Worm (Caenorhabditis elegans) whole organism, L1 larva: Measurements from ENCODE around the gene F21D12.3.

Experiments
- C04F5.9 ChIP-seq: sonication (generic microtip); optimal IDR thresholded peaks from 2 replicates; lab custom pipeline; 2016; ENCODE audit warnings: missing genetic modification characterization, missing compliant biosample characterization
- F16B12.6 ChIP-seq: fragments of 150-350 bp; optimal IDR thresholded peaks from 2 replicates; lab custom pipeline; 2014; ENCODE audit warnings: missing biosample characterization, missing genetic modification characterization
- Y116A8C.19 ChIP-seq: sonication (generic microtip); optimal IDR thresholded peaks from 2 replicates; lab custom pipeline; 2016; ENCODE audit warnings: missing compliant biosample characterization, missing genetic modification characterization, borderline replicate concordance
- aha-1 ChIP-seq: fragments of 150-350 bp; optimal IDR thresholded peaks from 2 replicates; lab custom pipeline; 2014; ENCODE audit warnings: missing biosample characterization, missing genetic modification characterization
- alr-1 ChIP-seq: fragments of 200-800 bp; sonication (Bioruptor generic); optimal IDR thresholded peaks from 2 replicates; lab custom pipeline; 2018; ENCODE audit warnings: borderline replicate concordance, mild to moderate bottlenecking, missing genetic modification characterization, missing compliant biosample characterization
- aly-2 ChIP-seq: fragments of 150-350 bp; optimal IDR thresholded peaks from 2 replicates; lab custom pipeline; 2014; ENCODE audit warnings: missing biosample characterization, missing genetic modification characterization
- blmp-1 ChIP-seq: fragments of 150-350 bp; optimal IDR thresholded peaks from 2 replicates; lab custom pipeline; 2014; ENCODE audit warnings: missing biosample characterization, missing genetic modification characterization
- ceh-63 ChIP-seq: fragments of 200-800 bp; sonication (Bioruptor generic); optimal IDR thresholded peaks from 2 replicates; lab custom pipeline; 2018; ENCODE audit warnings: mild to moderate bottlenecking, missing genetic modification characterization, missing compliant biosample characterization
- ceh-82 ChIP-seq, 3 experiments: fragments of 150-350 bp in 1 of 3; sonication (generic microtip) in 2 of 3; optimal IDR thresholded peaks; 2 replicates each; lab custom pipeline; 2014 to 2017; ENCODE audit warnings: missing biosample characterization in 3 of 3, missing genetic modification characterization in 3 of 3
- ceh-88 ChIP-seq: fragments of 200-800 bp; sonication (Bioruptor generic); IDR thresholded peaks from 2 replicates; pipeline ENCODE4 v1.3.6; 2022; ENCODE audit warnings: missing genetic modification characterization, missing compliant biosample characterization
- ceh-90 ChIP-seq: sonication (generic microtip); optimal IDR thresholded peaks from 2 replicates; lab custom pipeline; 2016; ENCODE audit warnings: missing genetic modification characterization, missing compliant biosample characterization
- ces-1 ChIP-seq: fragments of 150-350 bp; optimal IDR thresholded peaks from 2 replicates; lab custom pipeline; 2014; ENCODE audit warnings: missing biosample characterization, missing genetic modification reagents, missing genetic modification characterization
- dpl-1 ChIP-seq, 3 experiments: fragments of 150-350 bp in 2 of 3; sonication (generic microtip) in 1 of 3; optimal IDR thresholded peaks; 2 replicates each; lab custom pipeline; 2014 to 2017; ENCODE audit warnings: missing biosample characterization in 3 of 3, missing genetic modification characterization in 3 of 3, missing genetic modification reagents in 3 of 3
- efl-3 ChIP-seq: fragments of 200-800 bp; sonication (Bioruptor generic); optimal IDR thresholded peaks from 2 replicates; lab custom pipeline; 2018; ENCODE audit warnings: mild to moderate bottlenecking, missing genetic modification characterization, missing compliant biosample characterization
- elt-2 ChIP-seq: sonication (generic microtip); optimal IDR thresholded peaks from 2 replicates; lab custom pipeline; 2016; ENCODE audit warnings: missing genetic modification characterization, mild to moderate bottlenecking, inconsistent platforms, missing compliant biosample characterization, missing genetic modification reagents
- elt-3 ChIP-seq, 6 experiments: fragments of 150-350 bp in 1 of 6; sonication (generic microtip); optimal IDR thresholded peaks; 2 replicates each; lab custom pipeline; 2017 to 2018; ENCODE audit warnings: missing biosample characterization in 6 of 6, missing genetic modification characterization in 6 of 6, inconsistent platforms in 1 of 6
- ets-5 ChIP-seq: fragments of 200-800 bp; sonication (Bioruptor generic); IDR thresholded peaks from 2 replicates; pipeline ENCODE4 v1.3.6; 2022; ENCODE audit warnings: missing genetic modification characterization, missing compliant biosample characterization
- fkh-10 ChIP-seq: sonication (generic microtip); optimal IDR thresholded peaks from 2 replicates; lab custom pipeline; 2017; ENCODE audit warnings: missing biosample characterization, missing genetic modification reagents, missing genetic modification characterization
- fkh-4 ChIP-seq: sonication (generic microtip); optimal IDR thresholded peaks from 2 replicates; lab custom pipeline; 2016; ENCODE audit warnings: missing compliant biosample characterization, missing genetic modification characterization, borderline replicate concordance
- fkh-8 ChIP-seq: sonication (generic microtip); optimal IDR thresholded peaks from 2 replicates; lab custom pipeline; 2016; ENCODE audit warnings: mild to moderate bottlenecking, missing genetic modification characterization, missing compliant biosample characterization
- fos-1 ChIP-seq: fragments of 150-350 bp; optimal IDR thresholded peaks from 2 replicates; lab custom pipeline; 2014; ENCODE audit warnings: missing biosample characterization, missing genetic modification characterization
- grh-1 ChIP-seq: fragments of 200-800 bp; sonication (Bioruptor generic); IDR thresholded peaks from 2 replicates; pipeline ENCODE4 v1.3.6; 2022; ENCODE audit warnings: missing genetic modification reagents, missing genetic modification characterization, missing compliant biosample characterization
- hlh-17 ChIP-seq: fragments of 200-800 bp; sonication (Bioruptor generic); optimal IDR thresholded peaks from 2 replicates; lab custom pipeline; 2018; ENCODE audit warnings: missing genetic modification characterization, mild to moderate bottlenecking, missing compliant biosample characterization, moderate library complexity, borderline replicate concordance
- hpl-2 ChIP-seq: fragments of 150-350 bp; optimal IDR thresholded peaks from 2 replicates; lab custom pipeline; 2014; ENCODE audit warnings: missing biosample characterization, missing genetic modification reagents, missing genetic modification characterization
- irx-1 ChIP-seq: sonication (generic microtip); optimal IDR thresholded peaks from 2 replicates; lab custom pipeline; 2016; ENCODE audit warnings: missing genetic modification characterization, missing compliant biosample characterization
- isw-1 ChIP-seq: fragments of 200-800 bp; sonication (Bioruptor generic); IDR thresholded peaks from 2 replicates; pipeline ENCODE4 v1.3.6; 2022; ENCODE audit warnings: missing genetic modification characterization, missing compliant biosample characterization
- jun-1 ChIP-seq: fragments of 150-350 bp; optimal IDR thresholded peaks from 2 replicates; lab custom pipeline; 2014; ENCODE audit warnings: missing biosample characterization, missing genetic modification reagents, missing genetic modification characterization
- lin-15B ChIP-seq: fragments of 150-350 bp; sonication (generic microtip); optimal IDR thresholded peaks from 3 replicates; lab custom pipeline; 2014; ENCODE audit warnings: missing biosample characterization, missing genetic modification characterization
- lin-35 ChIP-seq, 2 experiments: fragments of 150-350 bp; optimal IDR thresholded peaks; 2 replicates each; lab custom pipeline; 2014; ENCODE audit warnings: missing biosample characterization in 2 of 2, missing genetic modification characterization in 2 of 2, missing genetic modification reagents in 2 of 2
- lir-3 ChIP-seq: sonication (generic microtip); optimal IDR thresholded peaks from 2 replicates; lab custom pipeline; 2016; ENCODE audit warnings: mild to moderate bottlenecking, missing genetic modification characterization, moderate library complexity, missing compliant biosample characterization; ENCODE audit not compliant: poor library complexity
- lsy-2 ChIP-seq, 2 experiments: fragments of 150-350 bp; optimal IDR thresholded peaks; 2 replicates each; lab custom pipeline; 2014; ENCODE audit warnings: missing biosample characterization in 2 of 2, missing genetic modification characterization in 2 of 2
- mab-9 ChIP-seq: fragments of 200-800 bp; sonication (Bioruptor generic); IDR thresholded peaks from 2 replicates; pipeline ENCODE4 v1.3.6; 2022; ENCODE audit warnings: missing genetic modification reagents, missing genetic modification characterization, missing compliant biosample characterization
- mdl-1 ChIP-seq, 2 experiments: fragments of 150-350 bp; optimal IDR thresholded peaks; 2 replicates each; lab custom pipeline; 2014 to 2017; ENCODE audit warnings: missing biosample characterization in 2 of 2, missing genetic modification characterization in 2 of 2, inconsistent platforms in 1 of 2
- mef-2 ChIP-seq: fragments of 150-350 bp; optimal IDR thresholded peaks from 2 replicates; lab custom pipeline; 2014; ENCODE audit warnings: missing biosample characterization, missing genetic modification characterization
- nhr-11 ChIP-seq: fragments of 150-350 bp; optimal IDR thresholded peaks from 2 replicates; lab custom pipeline; 2014; ENCODE audit warnings: missing biosample characterization, missing genetic modification characterization
- nhr-12 ChIP-seq: sonication (generic microtip); optimal IDR thresholded peaks from 2 replicates; lab custom pipeline; 2017; ENCODE audit warnings: missing biosample characterization, missing genetic modification characterization
- nhr-19 ChIP-seq: fragments of 200-800 bp; sonication (Bioruptor generic); conservative IDR thresholded peaks from 2 replicates; pipeline ENCODE4 v1.3.6; 2022; ENCODE audit warnings: missing genetic modification characterization, missing compliant biosample characterization
- nhr-237 ChIP-seq: fragments of 150-350 bp; optimal IDR thresholded peaks from 2 replicates; lab custom pipeline; 2014; ENCODE audit warnings: missing biosample characterization, missing genetic modification characterization
- nhr-71 ChIP-seq: sonication (generic microtip); optimal IDR thresholded peaks from 2 replicates; lab custom pipeline; 2016; ENCODE audit warnings: mild to moderate bottlenecking, missing genetic modification characterization, moderate library complexity, missing compliant biosample characterization
- nhr-77 ChIP-seq: fragments of 150-350 bp; optimal IDR thresholded peaks from 2 replicates; lab custom pipeline; 2014; ENCODE audit warnings: missing biosample characterization, missing genetic modification characterization
- pax-3 ChIP-seq: fragments of 200-800 bp; sonication (Bioruptor generic); optimal IDR thresholded peaks from 2 replicates; lab custom pipeline; 2018; ENCODE audit warnings: mild to moderate bottlenecking, missing genetic modification characterization, moderate library complexity, missing compliant biosample characterization
- skn-1 ChIP-seq: fragments of 150-350 bp; optimal IDR thresholded peaks from 2 replicates; lab custom pipeline; 2014; ENCODE audit warnings: missing biosample characterization, missing genetic modification characterization
- snu-23 ChIP-seq: sonication (generic microtip); optimal IDR thresholded peaks from 2 replicates; lab custom pipeline; 2016; ENCODE audit warnings: missing genetic modification characterization, missing compliant biosample characterization
- sptf-1 ChIP-seq: fragments of 150-350 bp; optimal IDR thresholded peaks from 2 replicates; lab custom pipeline; 2014; ENCODE audit warnings: missing biosample characterization, missing genetic modification characterization
- sup-37 ChIP-seq: fragments of 200-800 bp; sonication (Bioruptor generic); optimal IDR thresholded peaks from 2 replicates; lab custom pipeline; 2018; ENCODE audit warnings: mild to moderate bottlenecking, missing genetic modification characterization, missing compliant biosample characterization
- swsn-7 ChIP-seq: sonication (generic microtip); optimal IDR thresholded peaks from 2 replicates; lab custom pipeline; 2016; ENCODE audit warnings: missing genetic modification characterization, missing compliant biosample characterization
- tlp-1 ChIP-seq: fragments of 150-350 bp; optimal IDR thresholded peaks from 2 replicates; lab custom pipeline; 2014; ENCODE audit warnings: missing biosample characterization, missing genetic modification characterization
- unc-130 ChIP-seq: fragments of 150-350 bp; optimal IDR thresholded peaks from 2 replicates; lab custom pipeline; 2017; ENCODE audit warnings: missing biosample characterization, missing genetic modification characterization, inconsistent platforms
- unc-30 ChIP-seq: sonication (generic microtip); optimal IDR thresholded peaks from 2 replicates; lab custom pipeline; 2017; ENCODE audit warnings: missing biosample characterization, missing genetic modification characterization
- unc-86 ChIP-seq: sonication (generic microtip); optimal IDR thresholded peaks from 2 replicates; lab custom pipeline; 2016; ENCODE audit warnings: missing genetic modification characterization, missing compliant biosample characterization
- zag-1 ChIP-seq: fragments of 150-350 bp; optimal IDR thresholded peaks from 2 replicates; lab custom pipeline; 2014; ENCODE audit warnings: missing biosample characterization, missing genetic modification characterization
- ztf-11 ChIP-seq, 2 experiments: sonication (generic microtip); optimal IDR thresholded peaks; 2 replicates each; lab custom pipeline; 2016 to 2017; ENCODE audit warnings: missing genetic modification characterization in 2 of 2, missing biosample characterization in 1 of 2, missing compliant biosample characterization in 1 of 2
- ztf-4 ChIP-seq: fragments of 150-350 bp; optimal IDR thresholded peaks from 2 replicates; lab custom pipeline; 2014; ENCODE audit warnings: missing biosample characterization, missing genetic modification characterization

F21D12.3 gene

ce11 chrII:7337469-7337893 is 13.7 kb upstream of the F21D12.3 start (continued):
- TF ChIP-seq efl-3, result no peak
- no peak for TF ChIP-seq skn-1
- TF ChIP-seq fkh-8 (tag; lab: Kevin White, UChicago), result peak; percentile 59
- no peak for TF ChIP-seq lin-15B (tag; lab: Kevin White, UChicago)
- TF ChIP-seq fkh-4 (tag; lab: Kevin White, UChicago), result peak; percentile 47
- TF ChIP-seq sptf-1 (tag; lab: Kevin White, UChicago), result no peak
- TF ChIP-seq aly-2 (tag; lab: Kevin White, UChicago), result no peak
- TF ChIP-seq grh-1 (GFP tag; lab: Robert Waterston, UW), result peak; percentile 72
- no peak for TF ChIP-seq zag-1 (tag; lab: Kevin White, UChicago)
- no peak for TF ChIP-seq aha-1 (tag; lab: Kevin White, UChicago)
- TF ChIP-seq ceh-63 (GFP tag; lab: Kevin White, UChicago), result no peak
- TF ChIP-seq C04F5.9 (tag; lab: Kevin White, UChicago), result no peak
- TF ChIP-seq ztf-4 (tag; lab: Kevin White, UChicago), result peak; percentile 68
- TF ChIP-seq elt-3 (tag; optimal IDR thresholded peaks at IDR 0.05; lab: Kevin White, UChicago), result peak in 5 of 6 experiments; percentile 15 to 95 (median 48)
- peak; percentile 46 to 78 for TF ChIP-seq lsy-2 (tag; optimal IDR thresholded peaks at IDR 0.05; lab: Kevin White, UChicago)
- peak; percentile 84 for TF ChIP-seq unc-130
- TF ChIP-seq ets-5 (GFP tag; lab: Robert Waterston, UW), result no peak
- TF ChIP-seq lin-35 (GFP tag; optimal IDR thresholded peaks at IDR 0.05; lab: Kevin White, UChicago), result peak; percentile 31 to 80
- TF ChIP-seq lir-3 (tag; lab: Kevin White, UChicago), result peak; percentile 24
- TF ChIP-seq nhr-19 (GFP tag; lab: Robert Waterston, UW), result peak; percentile 91
- no peak for TF ChIP-seq tlp-1 (tag; lab: Kevin White, UChicago)
- TF ChIP-seq alr-1 (tag; lab: Kevin White, UChicago), result no peak
- TF ChIP-seq nhr-71 (tag; lab: Kevin White, UChicago), result peak; percentile 92
- TF ChIP-seq mef-2 (tag; lab: Kevin White, UChicago), result no peak
- peak; percentile 45 for TF ChIP-seq nhr-237 (tag; lab: Kevin White, UChicago)
- peak; percentile 57 for TF ChIP-seq jun-1
- TF ChIP-seq sup-37 (GFP tag; lab: Kevin White, UChicago), result no peak
- peak; percentile 27 for TF ChIP-seq nhr-77 (tag; lab: Kevin White, UChicago)
- TF ChIP-seq unc-86 (tag; lab: Kevin White, UChicago), result no peak
- peak in 2 of 3 experiments; percentile 23 to 49 for TF ChIP-seq ceh-82 (tag; optimal IDR thresholded peaks at IDR 0.05; lab: Kevin White, UChicago)
- TF ChIP-seq mab-9 (GFP tag; lab: Robert Waterston, UW), result 0 out of 2 replicates have a peak, but pooled peaks have one; percentile 55
- TF ChIP-seq elt-2 (tag; lab: Kevin White, UChicago), result peak; percentile 89
- peak; percentile 81 for TF ChIP-seq blmp-1 (tag; lab: Kevin White, UChicago)
- TF ChIP-seq unc-30 (tag; lab: Kevin White, UChicago), result no peak
- peak in 1 of 2 experiments; percentile 94 for TF ChIP-seq mdl-1 (tag; optimal IDR thresholded peaks at IDR 0.05; lab: Kevin White, UChicago)
- no peak for TF ChIP-seq nhr-11
- TF ChIP-seq ces-1 (GFP tag; lab: Kevin White, UChicago), result no peak
- peak in 2 of 3 experiments; percentile 10 to 31 for TF ChIP-seq dpl-1 (GFP tag; optimal IDR thresholded peaks at IDR 0.05; lab: Kevin White, UChicago)
- peak; percentile 63 for TF ChIP-seq swsn-7 (tag; lab: Kevin White, UChicago)
- no peak for TF ChIP-seq hpl-2 (GFP tag; lab: Kevin White, UChicago)
- TF ChIP-seq ztf-11 (tag; optimal IDR thresholded peaks at IDR 0.05; lab: Kevin White, UChicago), result no peak
- TF ChIP-seq snu-23 (GFP tag; lab: Kevin White, UChicago), result peak; percentile 83
- TF ChIP-seq hlh-17 (GFP tag; lab: Kevin White, UChicago), result no peak
- TF ChIP-seq irx-1, result peak; percentile 59
- TF ChIP-seq ceh-90, result no peak
- peak; percentile 72 for TF ChIP-seq pax-3 (tag; lab: Kevin White, UChicago)
- no peak for TF ChIP-seq F16B12.6 (tag; lab: Kevin White, UChicago)
- TF ChIP-seq Y116A8C.19, result no peak
- TF ChIP-seq fkh-10 (GFP tag; lab: Kevin White, UChicago), result no peak
- 0 out of 2 replicates have a peak, but pooled peaks have one; percentile 7 for TF ChIP-seq isw-1 (GFP tag; lab: Robert Waterston, UW)
- TF ChIP-seq ceh-88 (GFP tag; lab: Robert Waterston, UW), result no peak
- TF ChIP-seq nhr-12 (tag; lab: Kevin White, UChicago), result no peak
- peak; percentile 15 for TF ChIP-seq fos-1 (tag; lab: Kevin White, UChicago)
